Worm (Caenorhabditis elegans) whole organism, young adult: Measurements from ENCODE around the gene syd-2.

Experiments
- B0336.3 ChIP-seq: fragments of 200-800 bp; sonication (Bioruptor generic); IDR thresholded peaks from 2 replicates; pipeline ENCODE4 v1.3.6; 2022; ENCODE audit warnings: missing genetic modification characterization, missing compliant biosample characterization
- F57A8.1 ChIP-seq: fragments of 200-800 bp; sonication (Bioruptor generic); optimal IDR thresholded peaks from 2 replicates; lab custom pipeline; 2018; ENCODE audit warnings: mild to moderate bottlenecking, missing genetic modification characterization, moderate library complexity, missing compliant biosample characterization
- dpff-1 ChIP-seq: sonication (generic microtip); optimal IDR thresholded peaks from 2 replicates; lab custom pipeline; 2017; ENCODE audit warnings: mild to moderate bottlenecking, missing genetic modification characterization, missing compliant biosample characterization
- dpl-1 ChIP-seq: fragments of 150-350 bp; optimal IDR thresholded peaks from 2 replicates; lab custom pipeline; 2014; ENCODE audit warnings: missing biosample characterization, missing genetic modification reagents, missing genetic modification characterization
- hlh-12 ChIP-seq: sonication (generic microtip); optimal IDR thresholded peaks from 2 replicates; lab custom pipeline; 2016; ENCODE audit warnings: missing genetic modification characterization, missing compliant biosample characterization
- madf-8 ChIP-seq: fragments of 200-800 bp; sonication (Bioruptor generic); conservative IDR thresholded peaks from 2 replicates; pipeline ENCODE4 v1.3.6; 2022; ENCODE audit warnings: missing genetic modification reagents, missing genetic modification characterization, missing compliant biosample characterization
- nhr-90 ChIP-seq: sonication (generic microtip); optimal IDR thresholded peaks from 2 replicates; lab custom pipeline; 2016; ENCODE audit warnings: missing genotype, mild to moderate bottlenecking, missing genetic modification characterization, missing compliant biosample characterization

ce11 chrX:10514056-10514455, 41.0 kb downstream of the syd-2 start:
- TF ChIP-seq madf-8 (GFP tag; lab: Robert Waterston, UW) (no peak), B0336.3 (GFP tag; lab: Robert Waterston, UW) (no peak), nhr-90 (tag; lab: Kevin White, UChicago) (no peak), hlh-12 (tag; lab: Kevin White, UChicago) (no peak), dpff-1 (tag; lab: Kevin White, UChicago) (no peak), F57A8.1 (GFP tag; lab: Kevin White, UChicago) (no peak), dpl-1 (no peak)
